Worm (Caenorhabditis elegans) whole organism, L4 larva: ENCODE data around the gene aak-2.
A peak's percentile ranks its signal among the peaks of the same experiment; 100 is the strongest.
"Not testable (repeated sequence)": the region's sequence is repeated elsewhere in the genome, so short reads cannot be mapped to it uniquely, and the experiment has no call there.

Experiments
- aha-1 ChIP-seq: fragments of 150-350 bp; peaks from one replicate; lab custom pipeline; 2014; ENCODE audit warnings: missing biosample characterization, missing genetic modification characterization
- arid-1 ChIP-seq: fragments of 200-800 bp; sonication (Bioruptor generic); conservative IDR thresholded peaks from 2 replicates; pipeline ENCODE4 v1.3.6; 2022; ENCODE audit warnings: missing genetic modification reagents, missing genetic modification characterization, missing compliant biosample characterization
- attf-4 ChIP-seq: sonication (generic microtip); optimal IDR thresholded peaks from 3 replicates; lab custom pipeline; 2017; ENCODE audit warnings: missing biosample characterization, missing genetic modification characterization
- ceh-32 ChIP-seq: sonication (generic microtip); optimal IDR thresholded peaks from 2 replicates; lab custom pipeline; 2016; ENCODE audit warnings: mild to moderate bottlenecking, missing genetic modification characterization, missing compliant biosample characterization; ENCODE audit not compliant: poor library complexity
- ces-1 ChIP-seq: fragments of 150-350 bp; sonication (generic microtip); optimal IDR thresholded peaks from 4 replicates; lab custom pipeline; 2014; ENCODE audit warnings: missing biosample characterization, missing genetic modification reagents, missing genetic modification characterization
- daf-12 ChIP-seq: fragments of 150-350 bp; optimal IDR thresholded peaks from 2 replicates; lab custom pipeline; 2014; ENCODE audit warnings: missing biosample characterization, missing genetic modification reagents, missing genetic modification characterization
- fos-1 ChIP-seq: fragments of 150-350 bp; optimal IDR thresholded peaks from 2 replicates; lab custom pipeline; 2014; ENCODE audit warnings: missing biosample characterization, missing genetic modification characterization
- lin-1 ChIP-seq: fragments of 200-800 bp; sonication (Bioruptor generic); IDR thresholded peaks from 2 replicates; pipeline ENCODE4 v1.3.6; 2022; ENCODE audit warnings: missing genetic modification reagents, missing genetic modification characterization, missing compliant biosample characterization
- lin-38 ChIP-seq: fragments of 200-800 bp; sonication (Bioruptor generic); IDR thresholded peaks from 2 replicates; pipeline ENCODE4 v1.3.6; 2022; ENCODE audit warnings: missing genetic modification reagents, missing genetic modification characterization, missing compliant biosample characterization
- nhr-42 ChIP-seq: fragments of 200-800 bp; sonication (Bioruptor generic); IDR thresholded peaks from 2 replicates; pipeline ENCODE4 v1.3.6; 2022; ENCODE audit warnings: missing genetic modification characterization, missing compliant biosample characterization
- nhr-76 ChIP-seq: fragments of 150-350 bp; optimal IDR thresholded peaks from 2 replicates; lab custom pipeline; 2014; ENCODE audit warnings: missing biosample characterization, missing genetic modification characterization
- set-16 ChIP-seq: fragments of 200-800 bp; sonication (Bioruptor generic); IDR thresholded peaks from 2 replicates; pipeline ENCODE4 v1.3.6; 2022; ENCODE audit warnings: missing genetic modification reagents, missing genetic modification characterization, missing compliant biosample characterization
- unc-130 ChIP-seq: sonication (generic microtip); optimal IDR thresholded peaks from 2 replicates; lab custom pipeline; 2016; ENCODE audit warnings: missing genetic modification reagents, missing genetic modification characterization, missing compliant biosample characterization
- unc-39 ChIP-seq: sonication (generic microtip); optimal IDR thresholded peaks from 2 replicates; lab custom pipeline; 2017; ENCODE audit warnings: missing biosample characterization, missing genetic modification characterization
- unc-62 ChIP-seq, 3 experiments: fragments of 150-350 bp in 1 of 3; sonication (generic microtip); optimal IDR thresholded peaks in 2 of 3; peaks in 1 of 3; 1 replicate in 1 of 3; 2 replicates in 2 of 3; lab custom pipeline; 2014 to 2017; ENCODE audit warnings: missing biosample characterization in 3 of 3, missing genetic modification characterization in 3 of 3, missing genetic modification reagents in 3 of 3, missing genotype in 1 of 3

The aak-2 gene

DNA sequence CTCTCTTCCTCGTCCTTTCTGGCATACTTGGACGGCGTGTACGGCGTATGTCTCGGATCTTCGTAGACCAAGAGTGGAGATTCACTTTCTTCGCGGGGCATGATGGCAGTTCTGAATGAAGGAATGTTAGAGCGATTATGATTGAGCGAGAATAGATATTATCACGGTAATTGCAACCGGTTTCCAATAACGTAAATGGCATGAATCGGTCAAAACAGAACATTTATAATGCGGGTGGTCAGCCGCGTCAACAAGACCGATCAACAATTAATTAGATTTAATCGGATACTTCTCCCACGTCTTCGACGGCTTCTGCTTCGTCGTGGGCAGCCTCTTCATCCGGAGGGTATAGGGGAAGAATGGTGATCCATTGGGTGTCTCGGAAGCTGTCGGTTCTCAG is 38.8 kb downstream of the aak-2 start, which contains the start of gene F41G4.13:
Gene F41G4.13 (minus strand): TSS at position 101 of the 400 bp plus-strand sequence.
- not testable (repeated sequence) for TF ChIP-seq unc-39 (tag; lab: Kevin White, UChicago); lin-1; lin-38 (GFP tag; lab: Robert Waterston, UW)

DNA sequence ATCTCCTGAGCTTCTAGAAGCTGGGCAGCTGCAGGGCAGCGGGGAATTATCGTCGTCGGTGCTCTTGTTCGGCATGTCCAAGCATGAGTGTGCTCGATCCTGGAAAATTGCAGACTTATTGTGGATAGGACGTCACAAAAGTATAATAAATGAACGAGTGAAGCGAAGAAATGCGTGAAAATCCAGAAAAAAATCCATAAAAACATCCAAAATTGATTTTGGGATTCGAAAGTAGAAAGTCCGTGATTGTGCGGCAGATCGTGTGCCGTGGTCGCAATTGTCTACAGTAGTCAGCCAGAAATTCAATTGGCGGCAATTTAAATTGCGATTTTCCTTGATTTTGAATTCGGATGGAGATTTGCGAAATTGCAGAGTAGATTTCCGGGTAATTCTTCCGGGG is 40.4 kb downstream of the aak-2 start, which contains the start of gene F41G4.7:
Gene F41G4.7 (minus strand): TSS at position 101 of the 400 bp plus-strand sequence.
- TF ChIP-seq aha-1 (tag; lab: Kevin White, UChicago) (peak; percentile 57), nhr-42 (no peak), lin-38 (GFP tag; lab: Robert Waterston, UW) (no peak), ces-1 (no peak), ceh-32 (tag; lab: Kevin White, UChicago) (no peak), arid-1 (GFP tag; lab: Robert Waterston, UW) (no peak)
- TF ChIP-seq, all 104 proteins: peak for 1

DNA sequence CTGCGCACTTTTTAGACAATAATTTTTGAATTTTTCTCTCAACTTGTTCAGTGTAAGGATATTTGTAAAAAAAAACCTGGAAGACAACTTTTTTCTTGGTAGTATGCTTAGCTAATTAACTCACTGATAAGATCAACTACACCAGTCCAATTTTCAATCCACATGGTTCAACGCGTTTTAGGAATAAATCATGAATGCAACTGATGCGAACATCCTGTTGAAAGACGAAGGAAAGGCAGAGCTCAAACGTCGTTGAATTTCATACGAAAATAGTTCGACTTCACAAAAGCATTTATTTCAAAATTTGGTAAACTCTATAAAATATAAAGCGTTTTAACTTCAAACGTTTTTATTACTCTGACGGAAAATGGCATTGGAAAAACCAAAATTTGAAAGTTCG is 44.9 kb downstream of the aak-2 start, which contains the start of gene dyla-1:
Gene dyla-1 (plus strand): TSS at position 301 of the 400 bp plus-strand sequence.
- TF ChIP-seq nhr-76 (tag; lab: Kevin White, UChicago) (no peak), unc-62 (GFP tag; optimal IDR thresholded peaks at IDR 0.05 in 1 of 2; lab: Kevin White, UChicago) (peak in 1 of 2 experiments; percentile 42), unc-62 (tag; optimal IDR thresholded peaks at IDR 0.05; lab: Kevin White, UChicago) (no peak)

DNA sequence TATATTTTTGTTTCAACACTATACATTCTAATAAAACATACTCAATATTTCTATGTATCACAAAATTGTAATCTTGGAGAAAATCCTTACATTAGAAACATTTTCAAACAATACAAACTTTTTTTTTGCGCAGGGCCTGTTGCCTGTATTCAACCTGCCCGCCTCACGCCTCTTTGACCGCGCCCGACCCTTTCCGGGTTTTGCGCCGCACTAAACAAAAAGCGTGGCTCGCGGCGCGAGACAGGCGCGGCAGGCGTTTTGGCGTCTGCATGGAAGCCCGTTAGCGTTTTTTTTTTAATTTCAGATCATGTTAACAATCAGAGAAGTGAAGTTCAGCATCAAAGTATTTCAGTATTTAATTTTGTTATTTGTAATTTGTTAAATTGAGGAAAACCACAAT is 47.0 kb downstream of the aak-2 start:
- TF ChIP-seq fos-1 (tag; lab: Kevin White, UChicago) (no peak), set-16 (GFP tag; lab: Robert Waterston, UW) (peak; percentile 69)
- TF ChIP-seq, all 104 proteins: peak for 1

DNA sequence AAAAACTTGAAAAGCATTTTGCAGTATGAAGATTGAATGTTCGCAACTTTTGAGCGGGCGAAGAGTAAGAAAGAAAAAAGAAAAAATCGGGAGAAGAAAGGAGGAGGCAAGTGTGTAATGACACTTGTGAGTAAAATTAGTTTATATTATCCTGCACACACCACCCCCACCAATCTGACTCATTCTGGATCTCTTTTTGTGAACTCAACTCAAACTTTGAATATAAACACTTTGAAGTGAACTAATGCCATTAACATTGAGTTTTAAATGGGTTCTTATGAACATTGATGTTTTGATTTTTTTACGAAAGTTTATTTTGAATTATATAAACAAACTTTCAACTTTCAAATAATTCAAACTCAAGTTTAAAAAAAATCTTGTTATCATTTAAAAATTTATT is 49.0 kb downstream of the aak-2 start, which contains the start of gene F41G4.8:
Gene F41G4.8 (minus strand): TSS at position 101 of the 400 bp plus-strand sequence.
- TF ChIP-seq unc-130: no peak
- no peak for TF ChIP-seq attf-4 (tag; lab: Kevin White, UChicago)
- no peak for TF ChIP-seq daf-12
- TF ChIP-seq, all 104 proteins: peak for 0
